Worm (Caenorhabditis elegans) whole organism, L4 larva: Measurements from ENCODE around the gene letm-1.

ENCODE experiments used
- F26F4.8 ChIP-seq: fragments of 200-800 bp; sonication (Bioruptor generic); conservative IDR thresholded peaks from 2 replicates; pipeline ENCODE4 v1.3.6; 2022; ENCODE audit warnings: missing genetic modification characterization, missing compliant biosample characterization
- F37D6.2 ChIP-seq: sonication (generic microtip); optimal IDR thresholded peaks from 2 replicates; lab custom pipeline; 2016; ENCODE audit warnings: mild to moderate bottlenecking, missing genetic modification characterization, missing compliant biosample characterization
- F44E2.7 ChIP-seq: fragments of 200-800 bp; sonication (Bioruptor generic); IDR thresholded peaks from 2 replicates; pipeline ENCODE4 v2.1.2; 2022; ENCODE audit warnings: missing genetic modification characterization, missing compliant biosample characterization
- F49E8.2 ChIP-seq: sonication (generic microtip); optimal IDR thresholded peaks from 2 replicates; lab custom pipeline; 2016; ENCODE audit warnings: missing compliant biosample characterization, mild to moderate bottlenecking, missing genetic modification characterization, borderline replicate concordance
- R02D3.7 ChIP-seq: fragments of 150-350 bp; sonication (generic microtip); optimal IDR thresholded peaks from 3 replicates; lab custom pipeline; 2014; ENCODE audit warnings: missing biosample characterization, missing genetic modification characterization
- T20F7.1 ChIP-seq: fragments of 200-800 bp; sonication (Bioruptor generic); optimal IDR thresholded peaks from 2 replicates; lab custom pipeline; 2018; ENCODE audit warnings: mild to moderate bottlenecking, missing genetic modification characterization, missing compliant biosample characterization
- Y48G9A.11 ChIP-seq: fragments of 200-800 bp; sonication (Bioruptor generic); IDR thresholded peaks from 2 replicates; pipeline ENCODE4 v1.3.6; 2022; ENCODE audit warnings: missing genetic modification reagents, missing genetic modification characterization, missing compliant biosample characterization
- Y5F2A.4 ChIP-seq: fragments of 200-800 bp; sonication (Bioruptor generic); optimal IDR thresholded peaks from 2 replicates; lab custom pipeline; 2018; ENCODE audit warnings: mild to moderate bottlenecking, missing genetic modification characterization, missing compliant biosample characterization
- ZK337.2 ChIP-seq: fragments of 200-800 bp; sonication (Bioruptor generic); IDR thresholded peaks from 2 replicates; pipeline ENCODE4 v1.3.6; 2022; ENCODE audit warnings: missing genetic modification reagents, missing genetic modification characterization, missing compliant biosample characterization
- aly-2 ChIP-seq: sonication (generic microtip); optimal IDR thresholded peaks from 2 replicates; lab custom pipeline; 2018; ENCODE audit warnings: missing biosample characterization, missing genetic modification characterization
- ama-1 ChIP-seq: fragments of 150-350 bp; optimal IDR thresholded peaks from 2 replicates; lab custom pipeline; 2014; ENCODE audit warnings: inconsistent platforms, mixed read lengths
- ceh-44 ChIP-seq: fragments of 200-800 bp; sonication (Bioruptor generic); IDR thresholded peaks from 2 replicates; pipeline ENCODE4 v1.3.6; 2022; ENCODE audit warnings: missing genetic modification reagents, missing genetic modification characterization, missing compliant biosample characterization
- ceh-62 ChIP-seq: sonication (generic microtip); optimal IDR thresholded peaks from 2 replicates; lab custom pipeline; 2017; ENCODE audit warnings: missing biosample characterization, missing genetic modification characterization
- daf-16 ChIP-seq, 3 experiments: sonication (generic microtip); optimal IDR thresholded peaks; 2 replicates each; lab custom pipeline; 2016 to 2017; ENCODE audit warnings: missing genetic modification characterization in 3 of 3, missing genetic modification reagents in 3 of 3, mild to moderate bottlenecking in 2 of 3, missing compliant biosample characterization in 2 of 3, missing biosample characterization in 1 of 3, moderate library complexity in 1 of 3
- daf-8 ChIP-seq: fragments of 200-800 bp; sonication (Bioruptor generic); IDR thresholded peaks from 2 replicates; pipeline ENCODE4 v1.3.6; 2022; ENCODE audit warnings: missing genetic modification characterization, missing compliant biosample characterization
- dmd-6 ChIP-seq: fragments of 200-800 bp; sonication (Bioruptor generic); IDR thresholded peaks from 2 replicates; pipeline ENCODE4 v1.3.6; 2022; ENCODE audit warnings: missing genetic modification reagents, missing genetic modification characterization, missing compliant biosample characterization
- dmd-8 ChIP-seq: fragments of 200-800 bp; sonication (Bioruptor generic); IDR thresholded peaks from 2 replicates; pipeline ENCODE4 v1.3.6; 2022; ENCODE audit warnings: missing genetic modification characterization, missing compliant biosample characterization
- dmd-9 ChIP-seq: fragments of 200-800 bp; sonication (Bioruptor generic); IDR thresholded peaks from 2 replicates; pipeline ENCODE4 v1.3.6; 2022; ENCODE audit warnings: missing genetic modification reagents, missing genetic modification characterization, missing compliant biosample characterization
- duxl-1 ChIP-seq: sonication (generic microtip); optimal IDR thresholded peaks from 2 replicates; lab custom pipeline; 2016; ENCODE audit warnings: mild to moderate bottlenecking, missing genetic modification characterization, moderate library complexity, missing compliant biosample characterization; ENCODE audit not compliant: poor library complexity
- dve-1 ChIP-seq: sonication (generic microtip); optimal IDR thresholded peaks from 2 replicates; lab custom pipeline; 2017; ENCODE audit warnings: antibody characterized with exemption, mild to moderate bottlenecking, missing genetic modification characterization, missing compliant biosample characterization; ENCODE audit not compliant: insufficient read depth
- egl-43 ChIP-seq: fragments of 200-800 bp; sonication (Bioruptor generic); IDR thresholded peaks from 2 replicates; pipeline ENCODE4 v1.3.6; 2022; ENCODE audit warnings: missing genetic modification reagents, missing genetic modification characterization, missing compliant biosample characterization
- hif-1 ChIP-seq, 2 experiments: sonication (generic microtip); optimal IDR thresholded peaks; 2 replicates each; lab custom pipeline; 2016 to 2017; ENCODE audit warnings: missing compliant biosample characterization in 2 of 2, missing genetic modification characterization in 2 of 2, missing genetic modification reagents in 2 of 2, missing genotype in 2 of 2, mild to moderate bottlenecking in 1 of 2
- hlh-11 ChIP-seq: fragments of 200-800 bp; sonication (Bioruptor generic); optimal IDR thresholded peaks from 2 replicates; lab custom pipeline; 2018; ENCODE audit warnings: mild to moderate bottlenecking, missing genetic modification characterization, missing compliant biosample characterization
- jun-1 ChIP-seq: fragments of 150-350 bp; optimal IDR thresholded peaks from 2 replicates; lab custom pipeline; 2014; ENCODE audit warnings: missing biosample characterization, missing genetic modification reagents, missing genetic modification characterization
- lim-7 ChIP-seq: fragments of 200-800 bp; sonication (Bioruptor generic); IDR thresholded peaks from 2 replicates; pipeline ENCODE4 v1.3.6; 2022; ENCODE audit warnings: missing genetic modification characterization, missing compliant biosample characterization
- lin-1 ChIP-seq: fragments of 200-800 bp; sonication (Bioruptor generic); IDR thresholded peaks from 2 replicates; pipeline ENCODE4 v1.3.6; 2022; ENCODE audit warnings: missing genetic modification reagents, missing genetic modification characterization, missing compliant biosample characterization
- lin-15B ChIP-seq: fragments of 150-350 bp; sonication (generic microtip); optimal IDR thresholded peaks from 3 replicates; lab custom pipeline; 2014; ENCODE audit warnings: missing biosample characterization, missing genetic modification characterization
- lin-29 ChIP-seq: fragments of 200-800 bp; sonication (Bioruptor generic); IDR thresholded peaks from 2 replicates; pipeline ENCODE4 v1.3.6; 2022; ENCODE audit warnings: missing genetic modification reagents, missing genetic modification characterization, missing compliant biosample characterization
- lin-39 ChIP-seq: fragments of 150-350 bp; optimal IDR thresholded peaks from 2 replicates; lab custom pipeline; 2014; ENCODE audit warnings: missing biosample characterization, missing genetic modification reagents, missing genetic modification characterization
- mxl-2 ChIP-seq: fragments of 200-800 bp; sonication (Bioruptor generic); conservative IDR thresholded peaks from 2 replicates; pipeline ENCODE4 v1.3.6; 2022; ENCODE audit warnings: missing genetic modification reagents, missing genetic modification characterization, missing compliant biosample characterization
- nhr-11 ChIP-seq: fragments of 150-350 bp; optimal IDR thresholded peaks from 2 replicates; lab custom pipeline; 2014; ENCODE audit warnings: missing biosample characterization, missing genetic modification characterization
- nhr-237 ChIP-seq: sonication (generic microtip); optimal IDR thresholded peaks from 2 replicates; lab custom pipeline; 2017; ENCODE audit warnings: missing biosample characterization, missing genetic modification characterization
- nhr-28 ChIP-seq: fragments of 150-350 bp; optimal IDR thresholded peaks from 2 replicates; lab custom pipeline; 2014; ENCODE audit warnings: missing biosample characterization, missing genetic modification characterization
- nhr-41 ChIP-seq: fragments of 200-800 bp; sonication (Bioruptor generic); IDR thresholded peaks from 2 replicates; pipeline ENCODE4 v1.3.6; 2022; ENCODE audit warnings: missing genetic modification reagents, missing genetic modification characterization, missing compliant biosample characterization
- nhr-48 ChIP-seq: sonication (generic microtip); optimal IDR thresholded peaks from 2 replicates; lab custom pipeline; 2016; ENCODE audit warnings: mild to moderate bottlenecking, missing genetic modification characterization, missing compliant biosample characterization
- nhr-6 ChIP-seq: fragments of 150-350 bp; optimal IDR thresholded peaks from 2 replicates; lab custom pipeline; 2014; ENCODE audit warnings: missing biosample characterization, missing genetic modification characterization
- nhr-77 ChIP-seq: fragments of 150-350 bp; optimal IDR thresholded peaks from 2 replicates; lab custom pipeline; 2014; ENCODE audit warnings: missing biosample characterization, missing genetic modification characterization
- pha-4 ChIP-seq, 2 experiments: fragments of 150-350 bp in 1 of 2; fragments of 200-800 bp in 1 of 2; sonication (Bioruptor generic) in 1 of 2; IDR thresholded peaks in 1 of 2; optimal IDR thresholded peaks in 1 of 2; 2 replicates each; pipeline versions ENCODE4 v1.3.6 to Lab custom; 2014 to 2022; ENCODE audit warnings: missing genetic modification characterization in 2 of 2, missing genetic modification reagents in 2 of 2, missing biosample characterization in 1 of 2, missing compliant biosample characterization in 1 of 2
- pqm-1 ChIP-seq: sonication (generic microtip); optimal IDR thresholded peaks from 2 replicates; lab custom pipeline; 2017; ENCODE audit warnings: missing biosample characterization, missing genetic modification characterization
- rbr-2 ChIP-seq: sonication (generic microtip); optimal IDR thresholded peaks from 2 replicates; lab custom pipeline; 2016; ENCODE audit warnings: missing genotype, missing genetic modification characterization, missing compliant biosample characterization
- sdz-12 ChIP-seq: fragments of 200-800 bp; sonication (Bioruptor generic); optimal IDR thresholded peaks from 2 replicates; lab custom pipeline; 2018; ENCODE audit warnings: mild to moderate bottlenecking, missing genetic modification characterization, missing compliant biosample characterization
- snpc-1.2 ChIP-seq: fragments of 200-800 bp; sonication (Bioruptor generic); IDR thresholded peaks from 2 replicates; pipeline ENCODE4 v1.3.6; 2022; ENCODE audit warnings: missing genetic modification reagents, missing genetic modification characterization, missing compliant biosample characterization
- spr-1 ChIP-seq: sonication (generic microtip); optimal IDR thresholded peaks from 2 replicates; lab custom pipeline; 2016; ENCODE audit warnings: mild to moderate bottlenecking, missing genetic modification characterization, missing compliant biosample characterization
- tra-1 ChIP-seq: fragments of 200-800 bp; sonication (Bioruptor generic); IDR thresholded peaks from 2 replicates; pipeline ENCODE4 v1.3.6; 2022; ENCODE audit warnings: missing genetic modification reagents, missing genetic modification characterization, missing compliant biosample characterization
- zfp-2 ChIP-seq: sonication (generic microtip); optimal IDR thresholded peaks from 2 replicates; lab custom pipeline; 2016; ENCODE audit warnings: mild to moderate bottlenecking, missing genetic modification characterization, missing compliant biosample characterization
- zip-2 ChIP-seq: fragments of 150-350 bp; optimal IDR thresholded peaks from 2 replicates; lab custom pipeline; 2014; ENCODE audit warnings: missing biosample characterization, missing genetic modification characterization

letm-1 gene

ce11 chrV:13638040-13638439 is 23.0 kb upstream of the letm-1 start:
- TF ChIP-seq hif-1 (tag; optimal IDR thresholded peaks at IDR 0.05; lab: Kevin White, UChicago) (no peak), lin-1 (no peak), ZK337.2 (no peak), aly-2 (no peak), nhr-28 (tag; lab: Kevin White, UChicago) (peak; percentile 69), rbr-2 (tag; lab: Kevin White, UChicago) (no peak), pqm-1 (peak; percentile 69), snpc-1.2 (GFP tag; lab: Robert Waterston, UW) (no peak), duxl-1 (tag; lab: Kevin White, UChicago) (no peak), hlh-11 (peak; percentile 9), dve-1 (tag; lab: Kevin White, UChicago) (peak; percentile 37), Y5F2A.4 (GFP tag; lab: Kevin White, UChicago) (no peak), daf-16 (GFP tag; optimal IDR thresholded peaks at IDR 0.05; lab: Kevin White, UChicago) (no peak), daf-16 (tag; optimal IDR thresholded peaks at IDR 0.05; lab: Kevin White, UChicago) (peak; percentile 43), dmd-6 (GFP tag; lab: Robert Waterston, UW) (peak; percentile 78)

- TF ChIP-seq lin-39 (no peak), spr-1 (tag; lab: Kevin White, UChicago) (no peak), jun-1 (tag; lab: Kevin White, UChicago) (no peak), dmd-9 (GFP tag; lab: Robert Waterston, UW) (peak; percentile 73; the same call in 1 of the 2 replicates), sdz-12 (peak; percentile 11), nhr-48 (no peak), pha-4 (GFP tag; IDR thresholded peaks at IDR 0.05; lab: Robert Waterston, UW) (peak; percentile 100), pha-4 (tag; optimal IDR thresholded peaks at IDR 0.05; lab: Kevin White, UChicago) (no peak), lin-29 (GFP tag; lab: Robert Waterston, UW) (no peak), ama-1 (no peak), nhr-41 (GFP tag; lab: Robert Waterston, UW) (0 out of 2 replicates have a peak, but pooled peaks have one; percentile 46), hif-1 (tag; optimal IDR thresholded peaks at IDR 0.05; lab: Kevin White, UChicago) (no peak), mxl-2 (GFP tag; lab: Robert Waterston, UW) (0 out of 2 replicates have a peak, but pooled peaks have one; percentile 33), nhr-77 (tag; lab: Kevin White, UChicago) (no peak), daf-8 (no peak), F37D6.2 (tag; lab: Kevin White, UChicago) (no peak), nhr-237 (tag; lab: Kevin White, UChicago) (no peak), daf-16 (GFP tag; optimal IDR thresholded peaks at IDR 0.05; lab: Kevin White, UChicago) (no peak), daf-16 (tag; optimal IDR thresholded peaks at IDR 0.05; lab: Kevin White, UChicago) (no peak), pqm-1 (no peak), egl-43 (GFP tag; lab: Robert Waterston, UW) (peak; percentile 87), F26F4.8 (GFP tag; lab: Robert Waterston, UW) (no peak; the same call in 1 of the 2 replicates), zip-2 (no peak), tra-1 (GFP tag; lab: Robert Waterston, UW) (peak; percentile 68), R02D3.7 (tag; lab: Kevin White, UChicago) (no peak), dmd-8 (GFP tag; lab: Robert Waterston, UW) (peak; percentile 69; the same call in 1 of the 2 replicates), lin-15B (no peak), ceh-44 (GFP tag; lab: Robert Waterston, UW) (no peak), lim-7 (GFP tag; lab: Robert Waterston, UW) (no peak; the same call in 1 of the 2 replicates), F49E8.2 (no peak), dmd-6 (GFP tag; lab: Robert Waterston, UW) (no peak), nhr-28 (tag; lab: Kevin White, UChicago) (no peak), nhr-11 (tag; lab: Kevin White, UChicago) (no peak), Y48G9A.11 (GFP tag; lab: Robert Waterston, UW) (peak; percentile 73; the same call in 1 of the 2 replicates), F44E2.7 (GFP tag; lab: Robert Waterston, UW) (peak; percentile 90), ceh-62 (tag; lab: Kevin White, UChicago) (no peak), dve-1 (tag; lab: Kevin White, UChicago) (no peak), duxl-1 (tag; lab: Kevin White, UChicago) (no peak), zfp-2 (tag; lab: Kevin White, UChicago) (no peak), nhr-6 (no peak), T20F7.1 (GFP tag; lab: Kevin White, UChicago) (no peak)
Measured at ce11 chrV:13645848-13646578, 15.0 kb upstream of the letm-1 start.
